Fruit fly (Drosophila melanogaster) whole organism, adult: ENCODE data around the gene SK.

ENCODE experiments used
- CG11617 ChIP-seq: fragments of 200-800 bp; sonication (Bioruptor generic); optimal IDR thresholded peaks from 2 replicates; lab custom pipeline; 2017; ENCODE audit warnings: mild to moderate bottlenecking, missing biosample characterization, missing genetic modification reagents, missing genetic modification characterization
- CG12768 ChIP-seq: fragments of 200-800 bp; sonication (Bioruptor generic); optimal IDR thresholded peaks from 2 replicates; lab custom pipeline; 2017; ENCODE audit warnings: missing biosample characterization, missing genetic modification characterization, mild to moderate bottlenecking, moderate library complexity, missing genetic modification reagents
- CG14711 ChIP-seq: fragments of 200-800 bp; sonication (Bioruptor generic); optimal IDR thresholded peaks from 2 replicates; lab custom pipeline; 2018; ENCODE audit warnings: missing biosample characterization, mild to moderate bottlenecking, missing genetic modification characterization, moderate library complexity
- CG1620 ChIP-seq: fragments of 200-800 bp; sonication (Bioruptor generic); optimal IDR thresholded peaks from 2 replicates; lab custom pipeline; 2016; ENCODE audit warnings: missing biosample characterization, missing genetic modification characterization
- CG33017 ChIP-seq: fragments of 200-800 bp; sonication (Bioruptor generic); optimal IDR thresholded peaks from 2 replicates; lab custom pipeline; 2018; ENCODE audit warnings: missing biosample characterization, mild to moderate bottlenecking, missing genetic modification characterization, moderate library complexity
- CG5204 ChIP-seq: fragments of 200-800 bp; sonication (Bioruptor generic); optimal IDR thresholded peaks from 2 replicates; lab custom pipeline; 2016; ENCODE audit warnings: missing biosample characterization, missing genetic modification characterization
- CG7045 ChIP-seq: fragments of 200-800 bp; sonication (Bioruptor generic); optimal IDR thresholded peaks from 2 replicates; lab custom pipeline; 2017; ENCODE audit warnings: missing biosample characterization, mild to moderate bottlenecking, missing genetic modification characterization
- CG7101 ChIP-seq: fragments of 200-800 bp; sonication (Bioruptor generic); optimal IDR thresholded peaks from 2 replicates; lab custom pipeline; 2018; ENCODE audit warnings: missing biosample characterization, mild to moderate bottlenecking, missing genetic modification characterization, moderate library complexity
- Clk ChIP-seq: fragments of 200-800 bp; sonication (Bioruptor generic); optimal IDR thresholded peaks from 2 replicates; lab custom pipeline; 2017; ENCODE audit warnings: missing biosample characterization, missing genetic modification characterization
- Crg-1 ChIP-seq: fragments of 200-800 bp; sonication (Bioruptor generic); optimal IDR thresholded peaks from 2 replicates; lab custom pipeline; 2016; ENCODE audit warnings: missing biosample characterization, missing genetic modification characterization
- Hr96 ChIP-seq: fragments of 200-800 bp; sonication (Bioruptor generic); optimal IDR thresholded peaks from 2 replicates; lab custom pipeline; 2016; ENCODE audit warnings: missing biosample characterization, missing genetic modification characterization
- Mnt ChIP-seq: fragments of 200-800 bp; sonication (Bioruptor generic); optimal IDR thresholded peaks from 2 replicates; lab custom pipeline; 2016; ENCODE audit warnings: missing biosample characterization, mild to moderate bottlenecking, missing genetic modification characterization
- bab1 ChIP-seq: fragments of 200-800 bp; sonication (Bioruptor generic); optimal IDR thresholded peaks from 3 replicates; lab custom pipeline; 2019; ENCODE audit warnings: missing biosample characterization, mild to moderate bottlenecking, missing genetic modification characterization, moderate library complexity
- cic ChIP-seq: fragments of 200-800 bp; sonication (Bioruptor generic); optimal IDR thresholded peaks from 2 replicates; lab custom pipeline; 2017; ENCODE audit warnings: missing biosample characterization, mild to moderate bottlenecking, missing genetic modification characterization, moderate library complexity
- cnc ChIP-seq, 2 experiments: fragments of >200 bp; optimal IDR thresholded peaks; 2 replicates each; lab custom pipeline; 2017
- kay ChIP-seq: fragments of 200-800 bp; sonication (Bioruptor generic); peaks from one replicate; lab custom pipeline; 2016; ENCODE audit warnings: missing biosample characterization, missing genetic modification characterization, borderline replicate concordance
- ovo ChIP-seq: fragments of 200-800 bp; sonication (Bioruptor generic); optimal IDR thresholded peaks from 2 replicates; lab custom pipeline; 2016; ENCODE audit warnings: missing biosample characterization, missing genetic modification characterization
- pad ChIP-seq: fragments of 200-800 bp; sonication (Bioruptor generic); optimal IDR thresholded peaks from 3 replicates; lab custom pipeline; 2017; ENCODE audit warnings: missing biosample characterization, missing genetic modification characterization, mild to moderate bottlenecking, moderate library complexity, missing genetic modification reagents
- tj ChIP-seq: fragments of 200-800 bp; sonication (Bioruptor generic); optimal IDR thresholded peaks from 3 replicates; lab custom pipeline; 2017; ENCODE audit warnings: missing biosample characterization, mild to moderate bottlenecking, missing genetic modification characterization, moderate library complexity
- toe ChIP-seq: fragments of 200-800 bp; sonication (Bioruptor generic); optimal IDR thresholded peaks from 2 replicates; lab custom pipeline; 2016; ENCODE audit warnings: missing biosample characterization, missing genetic modification characterization

The SK gene

dm6 chrX:5323636-5324035 lies 16.4 kb upstream of the SK start, which contains the start of gene Mcm3:
TSS of gene Mcm3 (plus strand) at chrX:5323855.
- TF ChIP-seq Crg-1 (GFP tag; lab: Kevin White, UChicago) = no peak
- no peak for TF ChIP-seq Hr96 (GFP tag; lab: Kevin White, UChicago)
- TF ChIP-seq bab1 (GFP tag; lab: Kevin White, UChicago) = no peak
- TF ChIP-seq CG14711 = no peak
- no peak for TF ChIP-seq pad (GFP tag; lab: Kevin White, UChicago)
- TF ChIP-seq cnc (optimal IDR thresholded peaks at IDR 0.05; lab: Kevin White, UChicago) = no peak
- TF ChIP-seq CG11617 = no peak
- no peak for TF ChIP-seq ovo (GFP tag; lab: Kevin White, UChicago)
- no peak for TF ChIP-seq CG12768 (GFP tag; lab: Kevin White, UChicago)
- TF ChIP-seq kay (GFP tag; lab: Kevin White, UChicago) = no peak
- TF ChIP-seq CG1620 (GFP tag; lab: Kevin White, UChicago) = no peak
- no peak for TF ChIP-seq tj (GFP tag; lab: Kevin White, UChicago)
- TF ChIP-seq Mnt (GFP tag; lab: Kevin White, UChicago) = no peak
- TF ChIP-seq CG5204 (GFP tag; lab: Kevin White, UChicago) = no peak
- no peak for TF ChIP-seq toe (GFP tag; lab: Kevin White, UChicago)
- no peak for TF ChIP-seq CG7045
- TF ChIP-seq Clk (GFP tag; lab: Kevin White, UChicago) = no peak

dm6 chrX:5329266-5329898 lies 10.7 kb upstream of the SK start, which contains the start of the genes CG3309 and XRCC1:
TSS of gene CG3309 (minus strand) at chrX:5329347.
TSS of gene XRCC1 (plus strand) at chrX:5329876.
- TF ChIP-seq Clk (GFP tag; lab: Kevin White, UChicago) = no peak
- TF ChIP-seq cic = no peak
- TF ChIP-seq cnc (optimal IDR thresholded peaks at IDR 0.05; lab: Kevin White, UChicago) = no peak
- peak; percentile 48 for TF ChIP-seq CG1620 (GFP tag; lab: Kevin White, UChicago)
- TF ChIP-seq CG12768 (GFP tag; lab: Kevin White, UChicago) = no peak
- peak; percentile 36 for TF ChIP-seq CG5204 (GFP tag; lab: Kevin White, UChicago)
- TF ChIP-seq ovo (GFP tag; lab: Kevin White, UChicago) = peak; percentile 79
- peak; percentile 88 for TF ChIP-seq tj (GFP tag; lab: Kevin White, UChicago)
- TF ChIP-seq Mnt (GFP tag; lab: Kevin White, UChicago) = peak; percentile 31
- TF ChIP-seq CG11617 = peak; percentile 47
- TF ChIP-seq pad (GFP tag; lab: Kevin White, UChicago) = peak; percentile 60
- peak; percentile 18 for TF ChIP-seq CG33017 (tag; lab: Kevin White, UChicago)
- no peak for TF ChIP-seq CG7045
- no peak for TF ChIP-seq Hr96 (GFP tag; lab: Kevin White, UChicago)
- TF ChIP-seq kay (GFP tag; lab: Kevin White, UChicago) = no peak
- peak; percentile 28 for TF ChIP-seq toe (GFP tag; lab: Kevin White, UChicago)
- TF ChIP-seq bab1 (GFP tag; lab: Kevin White, UChicago) = peak; percentile 47
- peak; percentile 25 for TF ChIP-seq Crg-1 (GFP tag; lab: Kevin White, UChicago)
- TF ChIP-seq CG7101 = peak; percentile 44
- peak; percentile 54 for TF ChIP-seq CG14711

DNA sequence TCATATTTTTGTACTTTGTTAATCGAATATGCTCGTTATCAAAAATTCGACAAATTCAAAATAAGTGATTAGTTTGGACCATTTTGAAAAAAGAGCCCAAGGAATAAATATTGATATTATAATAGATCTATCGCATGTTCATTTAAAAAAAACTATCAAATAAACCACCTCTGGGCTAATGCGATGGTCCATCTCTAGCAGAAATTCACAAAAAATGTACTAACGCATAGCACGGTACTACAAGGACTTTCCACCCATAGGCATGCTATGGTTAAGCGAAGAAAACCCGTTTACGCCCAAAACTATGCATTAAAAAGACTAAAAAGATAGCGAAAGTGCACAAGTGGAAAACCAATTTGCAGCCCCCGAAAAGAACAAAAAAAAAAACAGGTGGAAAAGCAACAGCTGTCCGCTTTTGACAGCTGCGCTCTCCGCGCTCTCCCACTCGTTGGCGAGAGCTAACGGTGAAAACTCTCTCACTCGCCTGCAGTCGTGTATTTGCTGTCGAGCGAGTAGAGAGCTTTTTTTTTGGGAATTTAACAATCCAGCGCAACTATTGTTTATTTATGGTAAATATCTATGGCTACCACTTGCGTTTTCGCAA lies 7.7 kb upstream of the SK start, which contains the start of gene CanB:
Gene CanB (plus strand): TSS at position 241 of the 604 bp plus-strand sequence.
- TF ChIP-seq ovo (GFP tag; lab: Kevin White, UChicago) (no peak), kay (GFP tag; lab: Kevin White, UChicago) (no peak), bab1 (GFP tag; lab: Kevin White, UChicago) (peak; percentile 35), CG14711 (no peak)

- no peak for TF ChIP-seq Mnt (GFP tag; lab: Kevin White, UChicago)
- TF ChIP-seq Clk (GFP tag; lab: Kevin White, UChicago) = no peak
- no peak for TF ChIP-seq CG11617
- TF ChIP-seq toe (GFP tag; lab: Kevin White, UChicago) = no peak
- no peak for TF ChIP-seq pad (GFP tag; lab: Kevin White, UChicago)
- TF ChIP-seq Hr96 (GFP tag; lab: Kevin White, UChicago) = no peak
- no peak for TF ChIP-seq kay (GFP tag; lab: Kevin White, UChicago)
- no peak for TF ChIP-seq CG7101
- no peak for TF ChIP-seq Crg-1 (GFP tag; lab: Kevin White, UChicago)
- no peak for TF ChIP-seq cic
- no peak for TF ChIP-seq CG12768 (GFP tag; lab: Kevin White, UChicago)
- no peak for TF ChIP-seq ovo (GFP tag; lab: Kevin White, UChicago)
- no peak for TF ChIP-seq tj (GFP tag; lab: Kevin White, UChicago)
- TF ChIP-seq CG5204 (GFP tag; lab: Kevin White, UChicago) = peak; percentile 19
- TF ChIP-seq CG33017 (tag; lab: Kevin White, UChicago) = peak; percentile 18
- no peak for TF ChIP-seq cnc (optimal IDR thresholded peaks at IDR 0.05; lab: Kevin White, UChicago)
- TF ChIP-seq CG7045 = peak; percentile 33
- TF ChIP-seq CG14711 = no peak
Measured at dm6 chrX:5336722-5337121, 3.3 kb upstream of the SK start.

dm6 chrX:5337316-5337715 lies 2.7 kb upstream of the SK start:
- TF ChIP-seq CG33017 (tag; lab: Kevin White, UChicago) (no peak), CG14711 (no peak), Mnt (GFP tag; lab: Kevin White, UChicago) (no peak), CG7101 (no peak), pad (GFP tag; lab: Kevin White, UChicago) (no peak), CG11617 (no peak), Crg-1 (GFP tag; lab: Kevin White, UChicago) (no peak), cnc (optimal IDR thresholded peaks at IDR 0.05; lab: Kevin White, UChicago) (no peak), kay (GFP tag; lab: Kevin White, UChicago) (no peak), CG12768 (GFP tag; lab: Kevin White, UChicago) (no peak), Clk (GFP tag; lab: Kevin White, UChicago) (no peak), CG1620 (GFP tag; lab: Kevin White, UChicago) (no peak), toe (GFP tag; lab: Kevin White, UChicago) (no peak), tj (GFP tag; lab: Kevin White, UChicago) (no peak), bab1 (GFP tag; lab: Kevin White, UChicago) (no peak), ovo (GFP tag; lab: Kevin White, UChicago) (no peak), CG5204 (GFP tag; lab: Kevin White, UChicago) (no peak)
